Fruit fly (Drosophila melanogaster): ENCODE results near the gene CG32192.

dm6 chr3L:18012775-18013174 lies 27.3 kb upstream of the CG32192 start:
- TF ChIP-seq bab1 (GFP tag; optimal IDR thresholded peaks at IDR 0.05) (no peak), Mnt (GFP tag; optimal IDR thresholded peaks at IDR 0.05) (no peak), CG12768 (GFP tag; optimal IDR thresholded peaks at IDR 0.05) (no peak), kay (GFP tag; ENCODE audit: borderline replicate concordance) (no peak)
